Worm (Caenorhabditis elegans) whole organism, mixed stage, embryonic: ENCODE data around the gene map-2.
"Not testable (repeated sequence)": the region's sequence is repeated elsewhere in the genome, so short reads cannot be mapped to it uniquely, and the experiment has no call there.

ENCODE experiments used
- M03D4.4 ChIP-seq: sonication (generic microtip); optimal IDR thresholded peaks from 2 replicates; lab custom pipeline; 2017; ENCODE audit warnings: mild to moderate bottlenecking, missing genetic modification characterization, missing compliant biosample characterization
- bed-3 ChIP-seq: fragments of 200-800 bp; sonication (Bioruptor generic); optimal IDR thresholded peaks from 3 replicates; lab custom pipeline; 2018; ENCODE audit warnings: mild to moderate bottlenecking, missing genetic modification characterization, moderate library complexity, missing compliant biosample characterization
- blmp-1 ChIP-seq: fragments of 150-350 bp; optimal IDR thresholded peaks from 2 replicates; lab custom pipeline; 2014; ENCODE audit warnings: missing biosample characterization, missing genetic modification characterization
- ceh-39 ChIP-seq: fragments of 150-350 bp; optimal IDR thresholded peaks from 2 replicates; lab custom pipeline; 2014; ENCODE audit warnings: missing biosample characterization, missing genetic modification characterization
- ceh-43 ChIP-seq: fragments of 200-800 bp; sonication (Bioruptor generic); optimal IDR thresholded peaks from 2 replicates; lab custom pipeline; 2018; ENCODE audit warnings: mild to moderate bottlenecking, missing genetic modification characterization, moderate library complexity, missing compliant biosample characterization
- ceh-83 ChIP-seq: fragments of 200-800 bp; sonication (Bioruptor generic); optimal IDR thresholded peaks from 2 replicates; lab custom pipeline; 2018; ENCODE audit warnings: mild to moderate bottlenecking, missing genetic modification characterization, missing compliant biosample characterization
- ces-1 ChIP-seq: fragments of 150-350 bp; optimal IDR thresholded peaks from 2 replicates; lab custom pipeline; 2014; ENCODE audit warnings: missing biosample characterization, missing genetic modification reagents, missing genetic modification characterization
- cnd-1 ChIP-seq: fragments of 200-800 bp; sonication (Bioruptor generic); optimal IDR thresholded peaks from 2 replicates; lab custom pipeline; 2018; ENCODE audit warnings: mild to moderate bottlenecking, missing genetic modification characterization, missing compliant biosample characterization
- drap-1 ChIP-seq: fragments of 200-800 bp; sonication (Bioruptor generic); optimal IDR thresholded peaks from 3 replicates; lab custom pipeline; 2018; ENCODE audit warnings: mild to moderate bottlenecking, missing genetic modification characterization, missing compliant biosample characterization
- elt-1 ChIP-seq: sonication (generic microtip); optimal IDR thresholded peaks from 2 replicates; lab custom pipeline; 2017; ENCODE audit warnings: missing genetic modification characterization, mild to moderate bottlenecking, missing compliant biosample characterization, antibody characterized with exemption, moderate library complexity, borderline replicate concordance; ENCODE audit not compliant: insufficient read depth
- elt-3 ChIP-seq: fragments of 150-350 bp; optimal IDR thresholded peaks from 2 replicates; lab custom pipeline; 2014; ENCODE audit warnings: missing biosample characterization, missing genetic modification characterization
- ham-2 ChIP-seq: fragments of 200-800 bp; sonication (Bioruptor generic); optimal IDR thresholded peaks from 2 replicates; lab custom pipeline; 2018; ENCODE audit warnings: mild to moderate bottlenecking, missing genetic modification characterization, missing compliant biosample characterization
- hlh-1 ChIP-seq: fragments of 150-350 bp; optimal IDR thresholded peaks from 2 replicates; lab custom pipeline; 2014; ENCODE audit warnings: missing biosample characterization, missing genetic modification reagents, missing genetic modification characterization
- lin-13 ChIP-seq: fragments of 150-350 bp; optimal IDR thresholded peaks from 2 replicates; lab custom pipeline; 2014; ENCODE audit warnings: missing biosample characterization, missing genetic modification characterization
- lin-32 ChIP-seq: fragments of 200-800 bp; sonication (Bioruptor generic); optimal IDR thresholded peaks from 2 replicates; lab custom pipeline; 2018; ENCODE audit warnings: mild to moderate bottlenecking, missing genetic modification characterization, missing compliant biosample characterization
- mab-5 ChIP-seq: fragments of 150-350 bp; optimal IDR thresholded peaks from 2 replicates; lab custom pipeline; 2014; ENCODE audit warnings: missing biosample characterization, missing genetic modification characterization
- mep-1 ChIP-seq: fragments of 150-350 bp; optimal IDR thresholded peaks from 2 replicates; lab custom pipeline; 2017; ENCODE audit warnings: missing biosample characterization, missing genetic modification reagents, missing genetic modification characterization, inconsistent platforms
- mls-2 ChIP-seq: sonication (generic microtip); optimal IDR thresholded peaks from 2 replicates; lab custom pipeline; 2016; ENCODE audit warnings: mild to moderate bottlenecking, missing genetic modification characterization, moderate library complexity, missing compliant biosample characterization
- nhr-12 ChIP-seq: fragments of 150-350 bp; optimal IDR thresholded peaks from 2 replicates; lab custom pipeline; 2014; ENCODE audit warnings: missing biosample characterization, missing genetic modification characterization
- nhr-2 ChIP-seq: fragments of 150-350 bp; optimal IDR thresholded peaks from 2 replicates; lab custom pipeline; 2014; ENCODE audit warnings: missing biosample characterization, missing genetic modification characterization
- nhr-237 ChIP-seq: fragments of 150-350 bp; optimal IDR thresholded peaks from 2 replicates; lab custom pipeline; 2014; ENCODE audit warnings: missing biosample characterization, missing genetic modification characterization
- nhr-28 ChIP-seq: fragments of 150-350 bp; optimal IDR thresholded peaks from 2 replicates; lab custom pipeline; 2014; ENCODE audit warnings: missing biosample characterization, missing genetic modification characterization
- nhr-76 ChIP-seq: sonication (generic microtip); optimal IDR thresholded peaks from 2 replicates; lab custom pipeline; 2017; ENCODE audit warnings: missing biosample characterization, missing genetic modification characterization
- sem-2 ChIP-seq: fragments of 200-800 bp; sonication (Bioruptor generic); optimal IDR thresholded peaks from 2 replicates; lab custom pipeline; 2018; ENCODE audit warnings: mild to moderate bottlenecking, missing genetic modification characterization, missing compliant biosample characterization
- snpc-4 ChIP-seq: fragments of 150-350 bp; optimal IDR thresholded peaks from 2 replicates; lab custom pipeline; 2014; ENCODE audit warnings: missing biosample characterization, missing genetic modification characterization
- tbx-8 ChIP-seq: fragments of 200-800 bp; sonication (Bioruptor generic); optimal IDR thresholded peaks from 2 replicates; lab custom pipeline; 2018; ENCODE audit warnings: mild to moderate bottlenecking, missing genetic modification characterization, moderate library complexity, missing compliant biosample characterization
- unc-120 ChIP-seq: sonication (generic microtip); optimal IDR thresholded peaks from 2 replicates; lab custom pipeline; 2017; ENCODE audit warnings: missing genetic modification characterization, missing compliant biosample characterization; ENCODE audit not compliant: poor library complexity, severe bottlenecking
- unc-39 ChIP-seq: fragments of 150-350 bp; optimal IDR thresholded peaks from 2 replicates; lab custom pipeline; 2014; ENCODE audit warnings: missing biosample characterization, missing genetic modification characterization
- unc-62 ChIP-seq: fragments of 150-350 bp; optimal IDR thresholded peaks from 2 replicates; lab custom pipeline; 2014; ENCODE audit warnings: missing biosample characterization, missing genetic modification reagents, missing genetic modification characterization

map-2 gene

DNA sequence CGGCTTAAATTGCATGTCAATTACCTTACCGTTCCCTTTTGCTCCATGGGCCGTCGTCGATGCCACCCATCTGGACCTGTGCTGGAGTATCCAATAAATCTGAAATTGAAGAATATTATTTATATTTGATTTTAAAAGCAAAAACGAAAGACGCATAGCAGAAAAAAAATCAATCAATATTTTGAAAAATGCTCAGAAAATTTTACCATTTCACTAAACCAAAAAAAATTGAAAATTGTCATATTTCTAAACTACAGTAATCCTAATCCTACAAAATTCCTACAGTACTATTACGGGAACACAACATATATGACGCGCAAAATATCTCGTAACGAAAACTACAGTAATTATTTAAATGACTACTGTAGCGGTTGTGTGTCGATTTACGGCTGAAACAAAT lies 11.8 kb downstream of the map-2 start, which contains the start of gene Y116A8A.150:
Gene Y116A8A.150, minus strand, starts transcription at position 101 of the 400 bp plus-strand sequence.
- not testable (repeated sequence) for TF ChIP-seq nhr-76 (tag; lab: Kevin White, UChicago); cnd-1 (tag; lab: Kevin White, UChicago); sem-2 (GFP tag; lab: Kevin White, UChicago)

DNA sequence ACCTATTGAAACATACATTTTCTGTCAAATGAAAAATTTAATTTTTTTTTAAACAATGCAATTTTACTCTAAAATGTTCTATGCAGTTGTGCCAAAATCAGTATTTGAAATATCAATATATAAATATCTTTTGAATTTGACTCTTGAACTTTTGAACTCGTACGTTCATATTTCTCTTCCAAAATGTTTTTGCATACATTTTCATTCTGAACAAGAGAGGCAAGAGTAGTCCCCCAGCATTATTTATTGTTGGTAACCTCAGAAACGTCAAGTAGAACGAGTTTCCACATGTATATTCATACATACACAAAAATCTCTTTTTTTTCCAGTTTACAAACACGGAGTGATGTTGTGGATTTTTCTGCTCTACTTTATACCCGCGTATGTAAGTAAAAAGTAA lies 23.3 kb downstream of the map-2 start, which contains the start of gene clec-194:
Gene clec-194, plus strand, starts transcription at position 301 of the 400 bp plus-strand sequence.
- TF ChIP-seq mab-5 (tag; lab: Kevin White, UChicago) = no peak
- no peak for TF ChIP-seq nhr-2
- no peak for TF ChIP-seq nhr-12 (tag; lab: Kevin White, UChicago)
- TF ChIP-seq ceh-43 (GFP tag; lab: Kevin White, UChicago) = no peak
- TF ChIP-seq tbx-8 = no peak

ce11 chrIV:16829896-16830295 lies 24.8 kb downstream of the map-2 start, which contains the start of gene Y116A8A.7:
TSS of gene Y116A8A.7 (plus strand) at chrIV:16830196.
- TF ChIP-seq nhr-76 (tag; lab: Kevin White, UChicago) (no peak), ceh-43 (GFP tag; lab: Kevin White, UChicago) (no peak), unc-39 (tag; lab: Kevin White, UChicago) (no peak), drap-1 (GFP tag; lab: Kevin White, UChicago) (no peak), lin-13 (no peak)

DNA sequence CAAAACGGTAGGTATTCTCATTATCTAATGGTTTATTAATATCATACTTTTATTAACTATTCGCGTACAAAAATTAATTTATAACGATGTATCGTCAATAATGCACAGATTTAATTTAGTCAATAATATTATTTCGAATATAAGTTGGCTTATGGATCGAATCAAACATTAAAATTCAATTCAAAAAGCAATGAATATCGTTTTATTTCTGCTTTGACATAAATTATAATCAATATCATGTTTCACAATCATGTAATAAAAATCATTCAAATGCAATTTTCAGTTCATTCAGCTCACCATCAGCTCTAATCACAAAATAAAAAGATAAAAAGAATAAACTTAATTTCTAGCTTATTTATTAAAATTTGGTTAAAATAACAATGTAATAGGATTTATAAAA lies 26.0 kb downstream of the map-2 start, which contains the start of gene Y116A8A.6:
Gene Y116A8A.6, minus strand, starts transcription at position 101 of the 400 bp plus-strand sequence.
- TF ChIP-seq mab-5 (tag; lab: Kevin White, UChicago) (no peak), nhr-28 (tag; lab: Kevin White, UChicago) (no peak), snpc-4 (tag; lab: Kevin White, UChicago) (no peak), nhr-12 (tag; lab: Kevin White, UChicago) (no peak), ham-2 (GFP tag; lab: Kevin White, UChicago) (no peak), blmp-1 (no peak), nhr-76 (tag; lab: Kevin White, UChicago) (no peak), mep-1 (tag; lab: Kevin White, UChicago) (no peak), elt-1 (tag; lab: Kevin White, UChicago) (no peak), hlh-1 (tag; lab: Kevin White, UChicago) (no peak), tbx-8 (no peak), nhr-2 (no peak)

DNA sequence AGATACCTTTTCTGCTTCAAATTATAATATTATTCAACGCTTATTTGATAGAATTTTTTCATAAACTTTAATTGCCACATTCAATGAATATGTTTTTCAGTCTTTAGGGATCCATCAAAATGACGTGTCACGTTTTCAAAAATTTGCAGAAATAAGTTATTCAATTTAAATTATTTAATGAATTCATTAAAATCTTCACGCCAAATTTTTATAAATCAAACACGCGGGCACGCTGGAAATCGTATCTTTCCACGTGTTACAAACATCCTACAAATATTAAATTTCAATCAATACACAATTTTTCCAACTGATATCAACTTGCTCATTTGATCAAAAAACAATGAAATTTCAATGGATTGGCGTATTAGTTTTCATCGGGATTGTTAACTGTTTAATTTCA lies 32.2 kb downstream of the map-2 start, which contains the start of gene Y116A8A.4:
Gene Y116A8A.4, plus strand, starts transcription at position 301 of the 400 bp plus-strand sequence.
- TF ChIP-seq unc-39 (tag; lab: Kevin White, UChicago) (no peak), nhr-12 (tag; lab: Kevin White, UChicago) (no peak), mls-2 (tag; lab: Kevin White, UChicago) (no peak), sem-2 (GFP tag; lab: Kevin White, UChicago) (no peak), ceh-83 (no peak), elt-1 (tag; lab: Kevin White, UChicago) (no peak), ces-1 (GFP tag; lab: Kevin White, UChicago) (no peak), ceh-39 (tag; lab: Kevin White, UChicago) (no peak), ceh-43 (GFP tag; lab: Kevin White, UChicago) (no peak), lin-13 (no peak), cnd-1 (tag; lab: Kevin White, UChicago) (no peak), unc-120 (tag; lab: Kevin White, UChicago) (no peak), unc-62 (GFP tag; lab: Kevin White, UChicago) (no peak), elt-3 (tag; lab: Kevin White, UChicago) (no peak), nhr-76 (tag; lab: Kevin White, UChicago) (no peak), nhr-2 (no peak), tbx-8 (no peak), blmp-1 (no peak)

DNA sequence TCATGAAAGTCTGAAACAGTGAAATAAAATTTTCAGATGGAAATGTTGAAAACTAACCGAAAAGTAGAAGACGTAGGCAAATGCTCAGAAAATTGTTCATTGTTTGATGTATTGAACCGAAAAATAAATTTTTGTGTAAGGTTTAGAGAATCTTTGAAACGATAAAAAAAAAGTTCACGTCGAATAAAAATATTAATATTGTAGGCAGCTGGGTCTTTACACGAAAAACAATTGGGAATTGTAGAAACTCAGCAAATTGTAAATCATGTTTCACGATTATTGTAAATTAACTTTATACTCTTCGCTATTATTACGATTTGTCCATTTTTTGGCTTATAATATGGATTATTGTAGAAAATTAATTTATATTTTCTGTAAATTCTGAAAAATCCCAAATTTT lies 40.9 kb downstream of the map-2 start, which contains the start of gene Y116A8A.2:
Gene Y116A8A.2, minus strand, starts transcription at position 101 of the 400 bp plus-strand sequence.
- TF ChIP-seq ces-1 (GFP tag; lab: Kevin White, UChicago) = no peak
- TF ChIP-seq lin-32 (GFP tag; lab: Kevin White, UChicago) = no peak
- TF ChIP-seq ceh-83 = no peak
- no peak for TF ChIP-seq sem-2 (GFP tag; lab: Kevin White, UChicago)
- no peak for TF ChIP-seq M03D4.4
- no peak for TF ChIP-seq snpc-4 (tag; lab: Kevin White, UChicago)
- TF ChIP-seq unc-62 (GFP tag; lab: Kevin White, UChicago) = no peak
- TF ChIP-seq elt-3 (tag; lab: Kevin White, UChicago) = no peak
- no peak for TF ChIP-seq nhr-12 (tag; lab: Kevin White, UChicago)
- no peak for TF ChIP-seq nhr-237 (tag; lab: Kevin White, UChicago)
- no peak for TF ChIP-seq bed-3 (GFP tag; lab: Kevin White, UChicago)
- no peak for TF ChIP-seq drap-1 (GFP tag; lab: Kevin White, UChicago)
- TF ChIP-seq unc-120 (tag; lab: Kevin White, UChicago) = no peak
- no peak for TF ChIP-seq ham-2 (GFP tag; lab: Kevin White, UChicago)
- no peak for TF ChIP-seq mls-2 (tag; lab: Kevin White, UChicago)
